Fruit fly (Drosophila melanogaster): ENCODE data around the gene Blos2.
A peak's percentile ranks its signal among the peaks of the same experiment; 100 is the strongest.

Gene Blos2

DNA sequence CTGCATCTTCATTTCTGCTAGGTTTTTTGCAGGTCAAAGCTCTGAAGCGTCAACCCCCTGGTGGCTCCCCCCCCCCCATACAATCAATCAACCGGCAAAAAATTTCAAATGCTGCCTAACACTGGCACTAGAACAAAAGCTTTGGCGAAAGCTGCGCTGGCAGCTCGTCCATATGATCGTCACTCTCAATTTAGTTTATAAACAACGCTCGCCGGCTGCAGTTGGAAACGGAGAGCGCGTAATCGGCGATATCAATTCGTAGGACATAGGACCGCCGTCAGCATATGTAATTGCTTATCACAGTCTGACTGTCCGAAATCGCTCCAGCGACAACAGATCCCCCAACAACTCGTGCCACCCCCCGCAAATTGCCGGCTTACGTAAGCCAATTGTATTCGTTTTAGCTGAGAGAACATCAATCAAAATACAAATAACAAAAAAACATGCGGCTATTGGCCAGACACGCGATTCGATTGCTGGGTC lies 9.0 kb downstream of the Blos2 start, which contains the start of gene Mocs1 (continued):
- TF ChIP-seq Ada2b (GFP tag; IDR thresholded peaks at IDR 0.05), result no peak
- peak; percentile 40 for TF ChIP-seq cwo (GFP tag; optimal IDR thresholded peaks at IDR 0.05)
- no peak for TF ChIP-seq tap (tag; optimal IDR thresholded peaks at IDR 0.05)
- no peak for TF ChIP-seq Doc3 (GFP tag; IDR thresholded peaks at IDR 0.05; ENCODE audit: partially characterized antibody)
- peak; percentile 38 for TF ChIP-seq HmgZ (tag; optimal IDR thresholded peaks at IDR 0.05)
- peak; percentile 6 for TF ChIP-seq CG15269 (tag; optimal IDR thresholded peaks at IDR 0.05)
- TF ChIP-seq ssp (GFP tag; IDR thresholded peaks at IDR 0.05), result no peak
- TF ChIP-seq en (GFP tag; optimal IDR thresholded peaks at IDR 0.05), result no peak
- TF ChIP-seq CG13296 (GFP tag; optimal IDR thresholded peaks at IDR 0.05), result peak; percentile 5
- TF ChIP-seq E2f1 (GFP tag; IDR thresholded peaks at IDR 0.05), result no peak
- TF ChIP-seq Dll (GFP tag; IDR thresholded peaks at IDR 0.05; ENCODE audit: partially characterized antibody), result no peak
- TF ChIP-seq Fer3 (tag; optimal IDR thresholded peaks at IDR 0.05), result no peak
- no peak for TF ChIP-seq sima (GFP tag; optimal IDR thresholded peaks at IDR 0.05)
- TF ChIP-seq Nf-YB (GFP tag; optimal IDR thresholded peaks at IDR 0.05), result no peak
- TF ChIP-seq CG10267 (tag; optimal IDR thresholded peaks at IDR 0.05), result peak; percentile 24
- TF ChIP-seq CG6813 (GFP tag; optimal IDR thresholded peaks at IDR 0.05), result no peak
- TF ChIP-seq btn (GFP tag; optimal IDR thresholded peaks at IDR 0.05), result no peak
- no peak for TF ChIP-seq dmrt99B (tag; optimal IDR thresholded peaks at IDR 0.05)
- no peak for TF ChIP-seq ab (GFP tag; optimal IDR thresholded peaks at IDR 0.05)
- no peak for TF ChIP-seq CG14667 (GFP tag; IDR thresholded peaks at IDR 0.05)
- no peak for TF ChIP-seq scrt (GFP tag; optimal IDR thresholded peaks at IDR 0.05)
- TF ChIP-seq wek (GFP tag; optimal IDR thresholded peaks at IDR 0.05), result no peak
- no peak for TF ChIP-seq CG6791 (GFP tag; IDR thresholded peaks at IDR 0.05; ENCODE audit: partially characterized antibody)
- no peak for TF ChIP-seq CG32772 (GFP tag; IDR thresholded peaks at IDR 0.05)
- TF ChIP-seq eyg (GFP tag; optimal IDR thresholded peaks at IDR 0.05), result no peak
- TF ChIP-seq vvl (GFP tag; IDR thresholded peaks at IDR 0.05), result 0 out of 2 replicates have a peak, but pooled peaks have one; percentile 8
- TF ChIP-seq pzg (GFP tag; optimal IDR thresholded peaks at IDR 0.05), result peak; percentile 41
- TF ChIP-seq CG2116 (GFP tag; optimal IDR thresholded peaks at IDR 0.05), result no peak
- no peak for TF ChIP-seq Dip3 (GFP tag; optimal IDR thresholded peaks at IDR 0.05)
- no peak for TF ChIP-seq bab2 (GFP tag; optimal IDR thresholded peaks at IDR 0.05)
- TF ChIP-seq D (optimal IDR thresholded peaks at IDR 0.05), result no peak
- TF ChIP-seq D (GFP tag; optimal IDR thresholded peaks at IDR 0.05), result no peak
- no peak for TF ChIP-seq Nf-YA (GFP tag; IDR thresholded peaks at IDR 0.05)
- TF ChIP-seq Blimp-1 (GFP tag; optimal IDR thresholded peaks at IDR 0.05), result no peak
- TF ChIP-seq CG11560 (tag; IDR thresholded peaks at IDR 0.05), result no peak
- TF ChIP-seq kah (GFP tag; optimal IDR thresholded peaks at IDR 0.05), result no peak
- TF ChIP-seq sens (GFP tag), result no peak
- TF ChIP-seq kay (GFP tag; optimal IDR thresholded peaks at IDR 0.05), result no peak
- TF ChIP-seq CG3847 (GFP tag; IDR thresholded peaks at IDR 0.05), result peak; percentile 25; the same call in 1 of the 2 replicates

DNA sequence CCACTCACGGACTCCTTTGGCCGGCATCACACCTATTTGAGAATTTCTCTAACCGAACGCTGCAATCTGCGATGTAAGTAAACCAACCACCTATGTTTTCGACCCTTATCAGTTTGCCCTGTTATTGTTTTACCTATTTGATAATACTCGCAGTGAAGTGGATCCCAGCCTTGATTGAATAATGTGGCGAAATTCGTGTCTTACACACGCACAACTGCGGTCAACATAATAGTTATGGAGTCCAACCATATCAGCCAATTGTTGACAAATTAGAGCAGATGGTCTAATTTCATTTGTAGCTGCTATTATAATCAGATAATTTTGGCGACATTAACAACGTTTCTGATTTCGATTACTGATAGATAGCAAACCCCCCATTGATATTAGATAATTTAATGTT lies 9.7 kb downstream of the Blos2 start:
- TF ChIP-seq grn (GFP tag; optimal IDR thresholded peaks at IDR 0.05) (peak; percentile 30), dmrt11E (tag; optimal IDR thresholded peaks at IDR 0.05) (no peak), mirr (GFP tag; optimal IDR thresholded peaks at IDR 0.05) (peak; percentile 79), Med (GFP tag) (peak; percentile 18), br (optimal IDR thresholded peaks at IDR 0.05) (no peak), nerfin-2 (GFP tag; IDR thresholded peaks at IDR 0.05; ENCODE audit: partially characterized antibody) (0 out of 2 replicates have a peak, but pooled peaks have one; percentile 27), CG11696 (GFP tag; IDR thresholded peaks at IDR 0.05) (peak; percentile 83), exex (tag; optimal IDR thresholded peaks at IDR 0.05) (peak; percentile 79)
